Worm (Caenorhabditis elegans) whole organism, L4/young adult: ENCODE results near the gene EGAP2.2.

Experiments
- dao-5 ChIP-seq: sonication (generic microtip); optimal IDR thresholded peaks from 2 replicates; lab custom pipeline; 2016; ENCODE audit warnings: missing genotype, missing genetic modification characterization, moderate library complexity, missing compliant biosample characterization
- him-1 ChIP-seq: sonication (generic microtip); optimal IDR thresholded peaks from 2 replicates; lab custom pipeline; 2016; ENCODE audit warnings: missing genotype, missing genetic modification reagents, missing genetic modification characterization, missing compliant biosample characterization

DNA sequence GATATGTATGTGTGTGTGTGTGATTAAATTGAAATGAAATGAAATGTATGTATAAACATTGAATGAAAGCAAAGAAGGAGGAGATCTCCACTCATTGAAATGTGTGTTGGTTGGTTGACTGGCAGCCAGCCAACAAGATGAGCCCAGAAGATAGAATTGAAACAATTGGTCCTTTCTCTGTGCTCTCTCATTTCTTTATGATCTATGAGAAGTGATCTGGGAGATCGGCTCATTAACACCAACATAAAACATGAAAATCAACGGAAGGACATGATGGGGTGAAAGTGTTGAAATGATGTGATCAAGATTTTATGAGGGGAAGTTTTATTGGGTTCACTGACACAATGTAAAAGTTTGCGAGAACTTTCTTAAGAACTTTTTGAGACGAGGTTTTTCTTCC is 6.9 kb upstream of the EGAP2.2 start:
- TF ChIP-seq him-1 (no peak), dao-5 (tag; lab: Kevin White, UChicago) (no peak)
